Worm (Caenorhabditis elegans): ENCODE results near the gene cest-24.

DNA sequence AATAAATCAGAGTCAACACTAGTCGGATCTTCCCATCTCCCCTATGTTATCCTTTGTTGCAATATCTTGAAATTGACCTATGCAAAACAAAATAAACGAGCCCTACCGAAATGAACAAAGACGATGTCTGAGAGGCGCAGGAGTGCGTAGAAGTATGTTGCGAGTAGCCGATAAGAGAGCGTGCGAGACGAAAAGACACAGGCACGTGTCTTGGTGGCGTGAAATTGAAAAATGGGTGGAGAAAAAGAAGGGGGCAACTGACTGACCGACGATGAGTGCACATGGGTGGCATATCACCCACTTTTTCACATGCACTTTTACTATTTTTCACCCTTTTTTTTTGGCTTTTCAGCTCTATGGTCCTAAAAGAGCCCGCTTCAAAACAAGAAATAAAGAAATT lies 31.4 kb downstream of the cest-24 start:
- TF ChIP-seq ztf-11 (tag; optimal IDR thresholded peaks at IDR 0.05) (no peak), lsy-2 (tag; optimal IDR thresholded peaks at IDR 0.05) (no peak), nhr-2 (tag; optimal IDR thresholded peaks at IDR 0.05) (no peak), nhr-76 (tag; optimal IDR thresholded peaks at IDR 0.05) (no peak), nhr-28 (tag; optimal IDR thresholded peaks at IDR 0.05) (no peak), snpc-4 (tag; optimal IDR thresholded peaks at IDR 0.05) (no peak), nhr-237 (tag; optimal IDR thresholded peaks at IDR 0.05) (no peak), unc-62 (GFP tag; optimal IDR thresholded peaks at IDR 0.05) (no peak), lin-32 (GFP tag; optimal IDR thresholded peaks at IDR 0.05) (no peak), elt-1 (tag; optimal IDR thresholded peaks at IDR 0.05; ENCODE audit: borderline replicate concordance, insufficient read depth) (no peak), bed-3 (GFP tag; optimal IDR thresholded peaks at IDR 0.05) (no peak), pha-4 (tag; optimal IDR thresholded peaks at IDR 0.05) (no peak), nhr-12 (tag; optimal IDR thresholded peaks at IDR 0.05) (no peak)

Measured in whole organism, mixed stage, embryonic.